Worm (Caenorhabditis elegans) whole organism, L4/young adult: ENCODE measurements around the gene igcm-4.

Experiments
- W03F9.2 ChIP-seq: fragments of 150-350 bp; optimal IDR thresholded peaks from 2 replicates; lab custom pipeline; 2014; ENCODE audit warnings: missing biosample characterization, missing genetic modification characterization
- dao-5 ChIP-seq: sonication (generic microtip); optimal IDR thresholded peaks from 2 replicates; lab custom pipeline; 2016; ENCODE audit warnings: missing genotype, missing genetic modification characterization, moderate library complexity, missing compliant biosample characterization
- him-1 ChIP-seq: sonication (generic microtip); optimal IDR thresholded peaks from 2 replicates; lab custom pipeline; 2016; ENCODE audit warnings: missing genotype, missing genetic modification reagents, missing genetic modification characterization, missing compliant biosample characterization

The igcm-4 gene

DNA sequence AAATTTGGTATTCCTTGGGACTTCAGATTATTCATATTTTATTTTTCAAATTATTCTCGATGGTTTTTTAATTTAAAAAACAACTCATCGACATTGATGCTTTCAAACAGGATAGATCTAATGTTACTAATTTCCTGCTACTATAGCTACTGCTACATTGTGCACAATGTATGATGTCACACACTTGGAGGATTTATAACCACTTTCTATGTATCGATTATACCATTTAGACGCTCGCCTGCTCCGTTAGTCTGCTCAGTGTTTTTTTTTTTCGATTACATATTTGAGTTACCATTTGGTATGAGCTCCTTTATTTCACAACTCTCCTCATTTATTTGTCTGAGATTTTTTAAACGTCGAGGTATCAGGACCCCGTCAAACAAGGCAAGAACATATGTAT, 55.7 kb downstream of the igcm-4 start, which contains the start of gene Y40A1A.2:
Y40A1A.2 (plus strand) TSS at position 301 of the 400 bp plus-strand sequence.
- TF ChIP-seq him-1 (tag; lab: Kevin White, UChicago) (no peak), dao-5 (tag; lab: Kevin White, UChicago) (no peak), W03F9.2 (no peak)

ce11 chrX:1989576-1989975, 56.6 kb downstream of the igcm-4 start, which contains the start of gene meg-3:
TSS of gene meg-3 (minus strand) at chrX:1989607.
- TF ChIP-seq him-1 (tag; lab: Kevin White, UChicago) (no peak), dao-5 (tag; lab: Kevin White, UChicago) (no peak), W03F9.2 (no peak)
